Worm (Caenorhabditis elegans): ENCODE measurements around the gene str-43.

str-43 gene

DNA sequence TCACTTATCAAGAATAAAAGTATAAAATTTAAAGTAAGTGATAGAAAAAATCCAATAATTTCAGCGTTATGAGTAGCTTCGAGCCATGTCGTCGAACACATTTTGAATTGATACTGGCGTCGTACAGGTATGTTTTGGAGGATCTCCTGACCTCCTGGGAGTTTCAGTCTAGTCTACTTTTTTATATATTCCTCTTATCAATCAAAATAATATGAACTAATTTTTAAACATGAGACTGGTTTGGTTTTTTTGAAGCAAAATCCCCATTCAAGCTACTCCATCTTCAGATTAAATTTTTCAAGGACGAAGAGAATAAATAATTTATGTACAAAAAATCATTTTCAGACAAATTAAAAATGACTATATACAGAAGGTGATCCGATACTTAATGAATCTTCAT lies 40.1 kb downstream of the str-43 start, which contains the start of gene str-101 (continued):
- TF ChIP-seq ceh-24 (tag; optimal IDR thresholded peaks at IDR 0.05), result no peak

DNA sequence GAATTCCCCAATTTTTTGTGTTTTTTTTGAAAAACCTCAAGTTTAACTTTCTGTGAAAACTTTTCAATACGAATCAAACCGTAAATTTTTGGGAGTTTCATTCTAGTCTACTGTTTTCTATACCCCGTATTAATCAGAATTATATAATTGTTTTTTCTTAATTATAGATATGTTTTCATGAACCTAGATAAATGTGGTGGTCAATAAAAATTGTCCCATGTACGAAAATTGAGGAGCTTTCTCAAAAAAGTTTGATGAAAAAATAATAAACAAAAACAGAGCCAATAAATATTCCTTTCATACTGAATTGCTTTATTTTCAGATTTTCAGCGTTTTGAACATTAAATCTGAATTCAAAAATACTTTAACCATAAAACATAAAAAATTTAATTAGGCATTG lies 41.5 kb downstream of the str-43 start, which contains the start of gene Y6E2A.1:
TSS of gene Y6E2A.1 (minus strand) at position 101 of the 400 bp plus-strand sequence.
- TF ChIP-seq unc-86 (tag; optimal IDR thresholded peaks at IDR 0.05) (no peak), sox-4 (tag; optimal IDR thresholded peaks at IDR 0.05) (no peak), lin-11 (tag; optimal IDR thresholded peaks at IDR 0.05) (no peak), hlh-6 (tag; optimal IDR thresholded peaks at IDR 0.05) (no peak), sdc-2 (tag; optimal IDR thresholded peaks at IDR 0.05) (no peak), ceh-45 (GFP tag; IDR thresholded peaks at IDR 0.05) (no peak)

DNA sequence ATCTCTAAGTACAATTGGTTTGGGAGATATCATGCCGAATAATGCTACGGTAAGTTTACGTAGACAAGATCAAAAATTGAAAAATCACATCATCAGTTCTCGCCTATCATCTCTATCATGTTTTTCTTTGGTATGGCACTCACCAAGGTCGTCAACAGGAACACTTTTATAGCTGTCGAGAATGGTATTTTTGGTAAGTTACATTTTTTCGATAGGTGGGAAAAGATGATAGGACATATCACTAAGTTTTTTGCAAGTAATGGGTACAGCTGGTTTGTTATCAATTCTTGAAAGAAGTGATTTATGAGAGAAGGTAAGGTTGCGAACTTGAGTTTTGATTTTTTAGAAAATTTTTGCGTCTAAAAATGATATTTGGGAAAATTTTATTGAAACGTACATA lies 44.0 kb downstream of the str-43 start:
- TF ChIP-seq odd-2 (tag; optimal IDR thresholded peaks at IDR 0.05), result no peak
- TF ChIP-seq lin-11 (tag; optimal IDR thresholded peaks at IDR 0.05), result no peak
- TF ChIP-seq unc-42 (tag; optimal IDR thresholded peaks at IDR 0.05), result no peak
- no peak for TF ChIP-seq nhr-11 (tag; optimal IDR thresholded peaks at IDR 0.05)
- TF ChIP-seq lim-6 (tag; optimal IDR thresholded peaks at IDR 0.05), result no peak
- TF ChIP-seq pax-1 (tag; optimal IDR thresholded peaks at IDR 0.05), result no peak
- no peak for TF ChIP-seq sdc-2 (tag; optimal IDR thresholded peaks at IDR 0.05)
- no peak for TF ChIP-seq F13H6.1 (tag; optimal IDR thresholded peaks at IDR 0.05)
- no peak for TF ChIP-seq pros-1 (tag; optimal IDR thresholded peaks at IDR 0.05)
- no peak for TF ChIP-seq pat-9 (tag; optimal IDR thresholded peaks at IDR 0.05)
- no peak for TF ChIP-seq ttx-3 (tag; optimal IDR thresholded peaks at IDR 0.05)
- no peak for TF ChIP-seq unc-3 (GFP tag; conservative IDR thresholded peaks at IDR 0.05)
- no peak for TF ChIP-seq unc-3 (tag; optimal IDR thresholded peaks at IDR 0.05)
- no peak for TF ChIP-seq ztf-16 (tag; optimal IDR thresholded peaks at IDR 0.05)
- no peak for TF ChIP-seq ama-1 (optimal IDR thresholded peaks at IDR 0.05)
- TF ChIP-seq hlh-13 (GFP tag; optimal IDR thresholded peaks at IDR 0.05), result no peak
- no peak for TF ChIP-seq C08G9.2 (tag; optimal IDR thresholded peaks at IDR 0.05)
- TF ChIP-seq ceh-22 (tag; optimal IDR thresholded peaks at IDR 0.05), result no peak
- TF ChIP-seq ceh-45 (GFP tag; IDR thresholded peaks at IDR 0.05), result no peak
- TF ChIP-seq ceh-30 (tag; optimal IDR thresholded peaks at IDR 0.05), result no peak

DNA sequence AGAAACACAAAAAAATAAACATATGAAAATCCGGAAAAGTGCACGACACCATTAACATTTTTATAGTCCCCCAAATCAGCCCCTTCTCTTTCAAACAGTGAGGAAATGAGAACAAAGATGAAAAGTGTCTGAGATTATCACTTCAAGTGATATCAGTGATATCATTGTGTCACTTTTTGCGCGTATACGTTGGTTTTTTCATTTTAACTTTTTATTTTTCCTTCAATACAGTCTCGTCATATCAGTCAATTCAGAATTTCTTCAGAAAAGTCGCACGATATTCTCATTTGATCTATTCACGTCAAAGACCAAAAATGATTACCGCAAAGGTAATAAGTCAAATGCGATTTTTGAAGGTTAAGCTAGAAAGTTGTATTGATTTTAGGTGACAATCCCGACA lies 47.2 kb downstream of the str-43 start, which contains the start of gene twk-34:
TSS of gene twk-34 (plus strand) at position 216 of the 400 bp plus-strand sequence.
- TF ChIP-seq sox-2 (GFP tag; IDR thresholded peaks at IDR 0.05) (no peak), hlh-15 (tag; optimal IDR thresholded peaks at IDR 0.05) (no peak), tbx-7 (tag; optimal IDR thresholded peaks at IDR 0.05) (no peak), ceh-34 (tag; optimal IDR thresholded peaks at IDR 0.05) (no peak), ref-2 (tag; optimal IDR thresholded peaks at IDR 0.05) (no peak), ceh-22 (tag; optimal IDR thresholded peaks at IDR 0.05) (no peak), rnt-1 (tag; optimal IDR thresholded peaks at IDR 0.05) (no peak), elt-2 (tag; optimal IDR thresholded peaks at IDR 0.05) (no peak), sdc-2 (tag; optimal IDR thresholded peaks at IDR 0.05) (no peak), hlh-30 (tag; optimal IDR thresholded peaks at IDR 0.05; ENCODE audit: insufficient read depth) (no peak), ceh-24 (tag; optimal IDR thresholded peaks at IDR 0.05) (no peak), pag-3 (tag; optimal IDR thresholded peaks at IDR 0.05; ENCODE audit: borderline replicate concordance) (no peak), fkh-10 (GFP tag; optimal IDR thresholded peaks at IDR 0.05) (no peak), ceh-14 (tag; optimal IDR thresholded peaks at IDR 0.05) (no peak)

DNA sequence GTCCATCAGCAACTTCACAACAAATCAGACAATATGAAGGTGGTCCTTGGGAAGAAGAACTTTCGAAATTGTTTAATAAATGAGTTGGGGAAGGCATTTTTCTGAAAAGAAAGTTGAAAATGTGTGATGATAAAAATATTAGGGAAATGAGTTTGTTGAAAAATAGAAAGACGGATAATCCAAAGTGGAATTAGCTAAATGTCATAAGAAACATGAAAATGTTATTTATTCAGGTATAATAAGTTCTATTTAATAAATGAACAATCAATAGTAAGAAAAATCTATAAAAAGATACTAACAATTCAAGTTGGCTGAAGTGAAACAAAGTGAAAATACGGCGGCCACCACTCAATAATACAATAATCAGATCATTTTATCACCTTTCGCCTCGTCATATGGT lies 49.7 kb downstream of the str-43 start, which contains the start of gene nhr-53:
TSS of gene nhr-53 (minus strand) at position 101 of the 400 bp plus-strand sequence.
- TF ChIP-seq eyg-1 (tag; optimal IDR thresholded peaks at IDR 0.05), result no peak
- TF ChIP-seq C08G9.2 (tag; optimal IDR thresholded peaks at IDR 0.05), result no peak
- no peak for TF ChIP-seq gmeb-2 (tag; optimal IDR thresholded peaks at IDR 0.05)
- TF ChIP-seq ceh-9 (tag; optimal IDR thresholded peaks at IDR 0.05), result no peak
- TF ChIP-seq ztf-16 (tag; optimal IDR thresholded peaks at IDR 0.05), result no peak
- no peak for TF ChIP-seq unc-86 (tag; optimal IDR thresholded peaks at IDR 0.05)
- TF ChIP-seq madf-2 (tag; optimal IDR thresholded peaks at IDR 0.05), result no peak
- no peak for TF ChIP-seq sdc-2 (tag; optimal IDR thresholded peaks at IDR 0.05)
- TF ChIP-seq ceh-6 (GFP tag; optimal IDR thresholded peaks at IDR 0.05), result no peak
- TF ChIP-seq ets-4 (tag; optimal IDR thresholded peaks at IDR 0.05), result no peak
- no peak for TF ChIP-seq pha-4 (tag; optimal IDR thresholded peaks at IDR 0.05)
- no peak for TF ChIP-seq fkh-6 (tag; optimal IDR thresholded peaks at IDR 0.05)
- no peak for TF ChIP-seq K09A11.1 (tag; optimal IDR thresholded peaks at IDR 0.05; ENCODE audit: insufficient read depth)
- no peak for TF ChIP-seq unc-3 (GFP tag; conservative IDR thresholded peaks at IDR 0.05)
- TF ChIP-seq unc-3 (tag; optimal IDR thresholded peaks at IDR 0.05), result no peak
- TF ChIP-seq pqm-1 (tag; optimal IDR thresholded peaks at IDR 0.05), result no peak
- no peak for TF ChIP-seq C38D4.7 (GFP tag; optimal IDR thresholded peaks at IDR 0.05)
- TF ChIP-seq tbx-7 (tag; optimal IDR thresholded peaks at IDR 0.05), result no peak
- TF ChIP-seq rnt-1 (tag; optimal IDR thresholded peaks at IDR 0.05), result no peak
- TF ChIP-seq ceh-31 (tag; optimal IDR thresholded peaks at IDR 0.05), result no peak

Measured in whole organism, late embryonic.